Worm (Caenorhabditis elegans) whole organism, early embryonic: ENCODE results near the gene srsx-26.

Experiments
- B0310.2 ChIP-seq: sonication (generic microtip); optimal IDR thresholded peaks from 2 replicates; lab custom pipeline; 2016; ENCODE audit warnings: mild to moderate bottlenecking, missing genetic modification characterization, missing compliant biosample characterization
- F13C5.2 ChIP-seq: sonication (generic microtip); optimal IDR thresholded peaks from 2 replicates; lab custom pipeline; 2017; ENCODE audit warnings: mild to moderate bottlenecking, missing genetic modification characterization, inconsistent platforms, missing compliant biosample characterization
- aly-1 ChIP-seq: sonication (generic microtip); optimal IDR thresholded peaks from 2 replicates; lab custom pipeline; 2016; ENCODE audit warnings: missing genetic modification characterization, missing compliant biosample characterization
- ama-1 ChIP-seq: fragments of 150-350 bp; optimal IDR thresholded peaks from 2 replicates; lab custom pipeline; 2014
- ceh-13 ChIP-seq: fragments of 200-800 bp; sonication (Bioruptor generic); optimal IDR thresholded peaks from 2 replicates; lab custom pipeline; 2018; ENCODE audit warnings: mild to moderate bottlenecking, missing genetic modification characterization, missing compliant biosample characterization
- ceh-36 ChIP-seq: sonication (generic microtip); optimal IDR thresholded peaks from 2 replicates; lab custom pipeline; 2016; ENCODE audit warnings: missing genetic modification characterization, inconsistent platforms, missing compliant biosample characterization
- ets-7 ChIP-seq: sonication (generic microtip); optimal IDR thresholded peaks from 2 replicates; lab custom pipeline; 2016; ENCODE audit warnings: missing genotype, missing genetic modification characterization, missing compliant biosample characterization
- flt-1 ChIP-seq: fragments of 200-800 bp; sonication (Bioruptor generic); IDR thresholded peaks from 2 replicates; pipeline ENCODE4 v1.3.6; 2022; ENCODE audit warnings: missing genetic modification characterization, missing compliant biosample characterization
- hmbx-1 ChIP-seq: sonication (generic microtip); optimal IDR thresholded peaks from 2 replicates; lab custom pipeline; 2016; ENCODE audit warnings: mild to moderate bottlenecking, missing genetic modification characterization, missing compliant biosample characterization
- hmg-4 ChIP-seq: fragments of 200-800 bp; sonication (Bioruptor generic); optimal IDR thresholded peaks from 2 replicates; lab custom pipeline; 2018; ENCODE audit warnings: mild to moderate bottlenecking, missing genetic modification characterization, missing compliant biosample characterization
- hnd-1 ChIP-seq: sonication (generic microtip); optimal IDR thresholded peaks from 2 replicates; lab custom pipeline; 2016; ENCODE audit warnings: missing genetic modification characterization, missing compliant biosample characterization
- pes-1 ChIP-seq: fragments of 200-800 bp; sonication (Bioruptor generic); IDR thresholded peaks from 2 replicates; pipeline ENCODE4 v1.3.6; 2022; ENCODE audit warnings: missing genetic modification reagents, missing genetic modification characterization, missing compliant biosample characterization
- scrt-1 ChIP-seq: fragments of 200-800 bp; sonication (Bioruptor generic); IDR thresholded peaks from 2 replicates; pipeline ENCODE4 v1.3.6; 2022; ENCODE audit warnings: missing genetic modification characterization, missing compliant biosample characterization
- sea-1 ChIP-seq: fragments of 200-800 bp; sonication (Bioruptor generic); conservative IDR thresholded peaks from 2 replicates; pipeline ENCODE4 v1.3.6; 2022; ENCODE audit warnings: missing genetic modification characterization, missing compliant biosample characterization
- tbx-11 ChIP-seq: fragments of 200-800 bp; sonication (Bioruptor generic); IDR thresholded peaks from 2 replicates; pipeline ENCODE4 v1.3.6; 2022; ENCODE audit warnings: missing genetic modification characterization, missing compliant biosample characterization
- tbx-37 ChIP-seq: fragments of 200-800 bp; sonication (Bioruptor generic); conservative IDR thresholded peaks from 2 replicates; pipeline ENCODE4 v1.3.6; 2022; ENCODE audit warnings: missing genetic modification reagents, missing genetic modification characterization, missing compliant biosample characterization
- tra-4 ChIP-seq: sonication (generic microtip); optimal IDR thresholded peaks from 2 replicates; lab custom pipeline; 2017; ENCODE audit warnings: missing genetic modification characterization, missing compliant biosample characterization

The srsx-26 gene

DNA sequence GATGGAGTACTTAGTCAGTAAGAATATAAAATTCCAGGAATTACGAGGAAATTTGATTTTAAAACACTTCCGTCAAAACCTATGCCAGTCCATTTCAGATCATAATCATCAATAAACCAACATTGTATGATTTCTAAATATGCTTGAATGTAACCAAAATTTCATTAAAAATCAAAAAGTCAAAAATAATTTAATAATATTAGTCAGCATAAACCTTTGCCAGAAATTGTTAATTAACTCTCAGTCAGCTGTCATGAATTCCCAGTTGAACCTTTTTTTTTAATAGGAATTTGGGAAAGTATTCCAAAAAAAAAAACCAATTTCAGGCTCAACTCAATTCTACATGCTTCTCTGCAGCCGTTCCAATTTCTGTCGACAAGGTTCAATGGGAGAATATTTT is at the start of gene srsx-26:
Gene srsx-26, plus strand, starts transcription at position 301 of the 400 bp plus-strand sequence.
- TF ChIP-seq ets-7 (tag; lab: Kevin White, UChicago): no peak
- no peak for TF ChIP-seq ceh-13 (GFP tag; lab: Kevin White, UChicago)
- no peak for TF ChIP-seq pes-1 (GFP tag; lab: Robert Waterston, UW)
- no peak for TF ChIP-seq tbx-37 (GFP tag; lab: Robert Waterston, UW)
- TF ChIP-seq F13C5.2 (tag; lab: Kevin White, UChicago): no peak
- TF ChIP-seq sea-1: no peak
- TF ChIP-seq aly-1 (tag; lab: Kevin White, UChicago): no peak
- no peak for TF ChIP-seq hnd-1 (tag; lab: Kevin White, UChicago)
- TF ChIP-seq hmbx-1 (tag; lab: Kevin White, UChicago): no peak
- TF ChIP-seq hmg-4 (GFP tag; lab: Kevin White, UChicago): no peak
- no peak for TF ChIP-seq B0310.2 (tag; lab: Kevin White, UChicago)
- no peak for TF ChIP-seq tbx-11 (GFP tag; lab: Robert Waterston, UW)
- TF ChIP-seq ama-1: no peak
- TF ChIP-seq flt-1: no peak
- no peak for TF ChIP-seq tra-4
- no peak for TF ChIP-seq ceh-36
- no peak for TF ChIP-seq scrt-1 (GFP tag; lab: Robert Waterston, UW)

DNA sequence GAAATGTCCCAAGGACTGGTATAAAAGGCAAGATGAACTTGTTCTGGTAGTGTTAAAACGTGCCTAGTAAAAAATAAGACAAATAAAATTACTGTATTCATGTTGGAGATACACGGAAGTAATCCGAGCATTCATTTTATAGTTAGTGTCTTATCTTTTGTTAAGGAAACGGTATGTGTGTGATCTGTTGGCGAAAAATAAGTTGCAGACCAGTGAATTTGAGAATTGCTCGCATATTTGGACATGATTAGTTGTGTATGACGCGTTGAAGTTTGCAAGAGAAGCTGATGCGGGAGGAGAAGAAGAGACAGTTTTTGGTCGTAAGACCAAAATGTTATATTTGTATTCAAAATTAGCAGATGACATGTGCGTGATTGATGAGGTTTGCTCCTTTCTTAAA is 46.5 kb upstream of the srsx-26 start, which contains the start of gene C08B6.14:
Gene C08B6.14, minus strand, starts transcription at position 101 of the 400 bp plus-strand sequence.
- TF ChIP-seq scrt-1 (GFP tag; lab: Robert Waterston, UW) (no peak), aly-1 (tag; lab: Kevin White, UChicago) (no peak), ceh-36 (no peak), B0310.2 (tag; lab: Kevin White, UChicago) (no peak), hmg-4 (GFP tag; lab: Kevin White, UChicago) (no peak), flt-1 (no peak), pes-1 (GFP tag; lab: Robert Waterston, UW) (no peak), ceh-13 (GFP tag; lab: Kevin White, UChicago) (no peak)

- TF ChIP-seq pes-1 (GFP tag; lab: Robert Waterston, UW) (no peak), hmbx-1 (tag; lab: Kevin White, UChicago) (no peak), ama-1 (no peak), ets-7 (tag; lab: Kevin White, UChicago) (no peak), tbx-37 (GFP tag; lab: Robert Waterston, UW) (no peak), hnd-1 (tag; lab: Kevin White, UChicago) (no peak)
These were observed 44.6 kb upstream of the srsx-26 start for ce11 chrV:10103811-10104210.

- TF ChIP-seq tbx-37 (GFP tag; lab: Robert Waterston, UW) (no peak), ceh-36 (no peak), ceh-13 (GFP tag; lab: Kevin White, UChicago) (no peak), pes-1 (GFP tag; lab: Robert Waterston, UW) (no peak), B0310.2 (tag; lab: Kevin White, UChicago) (no peak), tbx-11 (GFP tag; lab: Robert Waterston, UW) (no peak), sea-1 (no peak), flt-1 (no peak), F13C5.2 (tag; lab: Kevin White, UChicago) (no peak), aly-1 (tag; lab: Kevin White, UChicago) (no peak), ama-1 (no peak), hmg-4 (GFP tag; lab: Kevin White, UChicago) (no peak)
These were observed 43.6 kb upstream of the srsx-26 start, which contains the start of gene ugt-17 for ce11 chrV:10104785-10105310. TSS of gene ugt-17 (minus strand) at chrV:10104964.

ce11 chrV:10105412-10105811 is 43.0 kb upstream of the srsx-26 start, which contains the start of gene C08B6.2:
TSS of gene C08B6.2 (plus strand) at chrV:10105712.
- TF ChIP-seq tbx-11 (GFP tag; lab: Robert Waterston, UW) (no peak), ceh-36 (no peak), aly-1 (tag; lab: Kevin White, UChicago) (no peak), tra-4 (no peak), hnd-1 (tag; lab: Kevin White, UChicago) (no peak), ceh-13 (GFP tag; lab: Kevin White, UChicago) (no peak), flt-1 (no peak), sea-1 (no peak), ama-1 (no peak), B0310.2 (tag; lab: Kevin White, UChicago) (no peak), ets-7 (tag; lab: Kevin White, UChicago) (no peak), hmbx-1 (tag; lab: Kevin White, UChicago) (no peak), tbx-37 (GFP tag; lab: Robert Waterston, UW) (no peak), pes-1 (GFP tag; lab: Robert Waterston, UW) (no peak), scrt-1 (GFP tag; lab: Robert Waterston, UW) (no peak), F13C5.2 (tag; lab: Kevin White, UChicago) (no peak), hmg-4 (GFP tag; lab: Kevin White, UChicago) (no peak)

DNA sequence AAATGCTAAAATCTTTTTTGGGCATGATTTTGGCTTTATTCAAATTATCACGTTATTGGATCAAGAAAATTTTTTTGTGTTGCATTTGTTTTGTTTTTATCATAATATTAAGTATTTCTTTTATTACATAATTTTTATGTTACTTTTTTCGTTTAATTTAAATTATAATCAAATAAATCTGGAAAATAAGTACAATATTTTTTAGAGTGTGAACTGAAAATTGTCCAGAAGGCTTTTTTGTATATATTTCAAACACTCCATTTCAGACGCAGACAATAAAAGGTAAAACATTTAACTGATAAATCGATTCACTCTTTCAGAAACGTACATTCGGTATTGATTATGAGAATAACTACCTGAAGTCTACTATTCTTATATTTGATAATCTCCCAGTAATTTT is 41.1 kb upstream of the srsx-26 start, which contains the start of gene C08B6.11:
Gene C08B6.11, plus strand, starts transcription at position 301 of the 400 bp plus-strand sequence.
- TF ChIP-seq B0310.2 (tag; lab: Kevin White, UChicago) (no peak), ama-1 (no peak), scrt-1 (GFP tag; lab: Robert Waterston, UW) (no peak), ets-7 (tag; lab: Kevin White, UChicago) (no peak)

DNA sequence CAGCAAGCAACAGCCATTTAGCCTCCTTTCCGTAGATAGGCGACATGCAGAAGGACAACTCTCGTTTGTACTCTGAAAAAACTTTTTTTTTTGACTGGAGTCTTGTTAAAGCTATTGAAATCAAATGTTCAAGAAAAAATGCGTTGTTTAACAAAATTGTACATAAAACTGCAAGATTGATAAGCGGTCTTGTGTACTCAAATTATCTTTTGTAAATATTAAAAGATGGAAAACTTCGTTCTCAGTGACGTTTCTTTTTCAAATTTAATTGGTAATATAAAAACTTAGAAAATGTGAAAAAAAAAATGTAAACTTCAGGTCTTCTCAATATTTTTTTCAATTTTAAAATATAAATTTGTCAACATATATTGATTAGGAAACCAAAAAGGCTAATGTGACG is 37.3 kb upstream of the srsx-26 start:
- no peak for TF ChIP-seq hmg-4 (GFP tag; lab: Kevin White, UChicago)
- no peak for TF ChIP-seq ama-1
- TF ChIP-seq hmbx-1 (tag; lab: Kevin White, UChicago): no peak
- TF ChIP-seq sea-1: no peak
- no peak for TF ChIP-seq ceh-13 (GFP tag; lab: Kevin White, UChicago)
- no peak for TF ChIP-seq pes-1 (GFP tag; lab: Robert Waterston, UW)
- TF ChIP-seq ets-7 (tag; lab: Kevin White, UChicago): no peak
- no peak for TF ChIP-seq B0310.2 (tag; lab: Kevin White, UChicago)
- TF ChIP-seq F13C5.2 (tag; lab: Kevin White, UChicago): no peak
- no peak for TF ChIP-seq ceh-36
- TF ChIP-seq scrt-1 (GFP tag; lab: Robert Waterston, UW): no peak
- no peak for TF ChIP-seq flt-1
- TF ChIP-seq tbx-37 (GFP tag; lab: Robert Waterston, UW): no peak
- TF ChIP-seq hnd-1 (tag; lab: Kevin White, UChicago): no peak
- TF ChIP-seq aly-1 (tag; lab: Kevin White, UChicago): no peak
- TF ChIP-seq tra-4: no peak
- no peak for TF ChIP-seq tbx-11 (GFP tag; lab: Robert Waterston, UW)
